Worm (Caenorhabditis elegans) whole organism, late embryonic: ENCODE data around the gene scrm-5.

Experiments used
- F13H6.1 ChIP-seq: sonication (generic microtip); optimal IDR thresholded peaks from 2 replicates; lab custom pipeline; 2016; ENCODE audit warnings: missing genetic modification characterization, missing compliant biosample characterization
- ceh-22 ChIP-seq: sonication (generic microtip); optimal IDR thresholded peaks from 2 replicates; lab custom pipeline; 2017; ENCODE audit warnings: missing biosample characterization, missing genetic modification characterization
- ceh-34 ChIP-seq: sonication (generic microtip); optimal IDR thresholded peaks from 2 replicates; lab custom pipeline; 2016; ENCODE audit warnings: mild to moderate bottlenecking, missing genetic modification characterization, missing compliant biosample characterization
- dmd-4 ChIP-seq: sonication (generic microtip); optimal IDR thresholded peaks from 2 replicates; lab custom pipeline; 2016; ENCODE audit warnings: borderline replicate concordance, missing genetic modification characterization, missing compliant biosample characterization
- fax-1 ChIP-seq: sonication (generic microtip); optimal IDR thresholded peaks from 2 replicates; lab custom pipeline; 2016; ENCODE audit warnings: missing genotype, missing genetic modification characterization, missing compliant biosample characterization
- fkh-10 ChIP-seq: fragments of 150-350 bp; optimal IDR thresholded peaks from 2 replicates; lab custom pipeline; 2014; ENCODE audit warnings: missing biosample characterization, missing genetic modification reagents, missing genetic modification characterization
- gmeb-2 ChIP-seq: sonication (generic microtip); optimal IDR thresholded peaks from 2 replicates; lab custom pipeline; 2016; ENCODE audit warnings: missing genetic modification characterization, inconsistent platforms, missing compliant biosample characterization
- hlh-30 ChIP-seq: sonication (generic microtip); optimal IDR thresholded peaks from 2 replicates; lab custom pipeline; 2017; ENCODE audit warnings: antibody characterized with exemption, missing genetic modification characterization, missing compliant biosample characterization; ENCODE audit not compliant: insufficient read depth
- nhr-11 ChIP-seq: fragments of 150-350 bp; optimal IDR thresholded peaks from 2 replicates; lab custom pipeline; 2014; ENCODE audit warnings: missing biosample characterization, missing genetic modification characterization
- pag-3 ChIP-seq: sonication (generic microtip); optimal IDR thresholded peaks from 2 replicates; lab custom pipeline; 2016; ENCODE audit warnings: missing compliant biosample characterization, missing genetic modification characterization, borderline replicate concordance
- pat-9 ChIP-seq: fragments of 200-800 bp; sonication (Bioruptor generic); optimal IDR thresholded peaks from 2 replicates; lab custom pipeline; 2018; ENCODE audit warnings: mild to moderate bottlenecking, missing genetic modification characterization, moderate library complexity, missing compliant biosample characterization
- pha-2 ChIP-seq: sonication (generic microtip); optimal IDR thresholded peaks from 2 replicates; lab custom pipeline; 2017; ENCODE audit warnings: mild to moderate bottlenecking, missing genetic modification characterization, missing compliant biosample characterization
- pha-4 ChIP-seq: fragments of 150-350 bp; optimal IDR thresholded peaks from 2 replicates; lab custom pipeline; 2018; ENCODE audit warnings: missing biosample characterization, missing genetic modification reagents, missing genetic modification characterization
- ttx-3 ChIP-seq: sonication (generic microtip); optimal IDR thresholded peaks from 2 replicates; lab custom pipeline; 2016; ENCODE audit warnings: missing genetic modification reagents, missing genetic modification characterization, missing compliant biosample characterization

ce11 chrIV:4167296-4167695, 5.1 kb downstream of the scrm-5 start:
- no peak for TF ChIP-seq pha-2
- TF ChIP-seq dmd-4 = no peak
- TF ChIP-seq ceh-22 (tag; lab: Kevin White, UChicago) = no peak
- TF ChIP-seq hlh-30 (tag; lab: Kevin White, UChicago) = no peak
- no peak for TF ChIP-seq fkh-10 (GFP tag; lab: Kevin White, UChicago)
- TF ChIP-seq ttx-3 = no peak
- TF ChIP-seq ceh-34 = no peak
- no peak for TF ChIP-seq pat-9
- TF ChIP-seq fax-1 (tag; lab: Kevin White, UChicago) = no peak
- no peak for TF ChIP-seq pha-4 (tag; lab: Kevin White, UChicago)
- no peak for TF ChIP-seq gmeb-2 (tag; lab: Kevin White, UChicago)
- no peak for TF ChIP-seq F13H6.1 (tag; lab: Kevin White, UChicago)
- no peak for TF ChIP-seq pag-3 (tag; lab: Kevin White, UChicago)
- no peak for TF ChIP-seq nhr-11 (tag; lab: Kevin White, UChicago)
